Fruit fly (Drosophila melanogaster): ENCODE results near the gene CG31431.

CG31431 gene

DNA sequence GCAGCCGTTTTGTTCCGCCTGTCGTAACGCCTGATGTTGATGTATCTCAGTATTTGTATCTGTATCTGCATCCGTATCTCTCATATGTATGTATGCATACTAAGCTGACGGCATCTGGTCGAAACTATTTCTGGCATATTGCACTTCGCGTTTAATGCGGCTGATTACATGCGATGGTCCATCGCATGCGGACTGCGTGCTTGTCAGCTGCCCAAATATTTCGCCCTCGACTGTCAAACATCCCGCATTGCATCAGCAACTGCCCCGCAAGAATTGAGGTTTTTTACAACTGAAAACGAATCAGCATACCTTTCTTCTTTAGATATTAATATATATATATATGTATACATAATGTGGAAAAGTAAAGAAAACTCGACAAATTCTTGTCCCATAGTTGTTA is 7.6 kb upstream of the CG31431 start:
- TF ChIP-seq EcR (GFP tag; optimal IDR thresholded peaks at IDR 0.05) (no peak), Pif1B (GFP tag; optimal IDR thresholded peaks at IDR 0.05) (no peak), CG34367 (tag; optimal IDR thresholded peaks at IDR 0.05) (no peak), Pif1A (GFP tag; optimal IDR thresholded peaks at IDR 0.05) (no peak), fd96Ca (GFP tag; IDR thresholded peaks at IDR 0.05) (no peak), CG14655 (GFP tag; optimal IDR thresholded peaks at IDR 0.05) (peak; percentile 41)

DNA sequence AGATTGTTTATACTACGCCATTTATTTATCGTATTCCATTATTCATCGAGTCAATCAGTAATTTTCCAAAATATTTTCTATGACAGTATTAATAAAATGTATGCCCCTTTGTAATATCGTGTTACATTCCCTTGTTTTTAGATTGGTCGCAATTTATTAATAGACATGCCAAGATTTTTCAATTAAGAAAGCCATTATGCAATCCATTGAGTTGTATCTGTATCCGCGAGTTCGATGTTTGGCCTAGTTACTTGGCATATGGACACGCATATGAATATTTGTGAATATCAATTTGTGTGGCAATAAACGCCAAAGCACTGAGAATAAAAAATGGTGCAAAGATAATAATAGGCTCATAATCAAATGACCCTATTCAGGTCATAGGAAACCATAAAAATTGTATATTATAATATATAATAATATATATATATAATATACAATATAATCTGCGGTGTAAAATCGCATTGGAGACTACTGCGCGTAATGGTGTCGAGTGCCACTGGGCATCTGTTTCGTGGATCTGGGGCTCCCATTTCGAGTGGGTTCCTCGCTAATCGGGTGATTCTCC is 6.6 kb upstream of the CG31431 start:
- TF ChIP-seq CG8159 (tag; optimal IDR thresholded peaks at IDR 0.05), result no peak
- no peak for TF ChIP-seq CG17806 (tag; optimal IDR thresholded peaks at IDR 0.05)
- no peak for TF ChIP-seq Ets98B (GFP tag; IDR thresholded peaks at IDR 0.05)
- 0 out of 2 replicates have a peak, but pooled peaks have one; percentile 23 for TF ChIP-seq CG32121 (GFP tag; IDR thresholded peaks at IDR 0.05)
- no peak for TF ChIP-seq CG9948 (tag; optimal IDR thresholded peaks at IDR 0.05)
- peak; percentile 16 for TF ChIP-seq CG14655 (GFP tag; optimal IDR thresholded peaks at IDR 0.05)

DNA sequence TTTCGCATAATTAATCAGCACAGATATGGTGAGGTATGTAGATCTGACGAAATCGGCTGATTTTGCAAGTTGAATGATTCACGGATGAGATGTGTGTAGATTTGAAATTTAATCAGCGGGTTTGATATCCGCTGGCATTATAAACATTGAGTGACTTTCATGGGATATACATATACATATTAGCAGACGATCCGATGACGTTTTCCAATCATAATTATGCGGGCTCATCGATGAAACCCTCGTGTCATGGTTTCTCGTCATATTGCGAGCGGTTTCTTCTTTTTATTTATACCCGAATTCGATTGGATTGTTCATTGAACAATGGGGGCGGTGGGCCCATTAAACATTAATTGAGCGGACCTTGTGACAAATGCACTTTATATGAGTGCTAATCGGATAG is 6.0 kb upstream of the CG31431 start:
- TF ChIP-seq CG9948 (tag; optimal IDR thresholded peaks at IDR 0.05) (no peak), CG8159 (tag; optimal IDR thresholded peaks at IDR 0.05) (no peak), EcR (GFP tag; optimal IDR thresholded peaks at IDR 0.05) (no peak), CG32121 (GFP tag; IDR thresholded peaks at IDR 0.05) (no peak), CG8301 (tag; optimal IDR thresholded peaks at IDR 0.05) (no peak), CG12605 (GFP tag; IDR thresholded peaks at IDR 0.05) (no peak), Pif1B (GFP tag; optimal IDR thresholded peaks at IDR 0.05) (no peak), CG17806 (tag; optimal IDR thresholded peaks at IDR 0.05) (no peak), Pif1A (GFP tag; optimal IDR thresholded peaks at IDR 0.05) (no peak), CG14655 (GFP tag; optimal IDR thresholded peaks at IDR 0.05) (no peak), Snoo (tag; optimal IDR thresholded peaks at IDR 0.05) (no peak), CG34367 (tag; optimal IDR thresholded peaks at IDR 0.05) (no peak), fd96Ca (GFP tag; IDR thresholded peaks at IDR 0.05) (no peak), rn (GFP tag; IDR thresholded peaks at IDR 0.05) (no peak), Ets98B (GFP tag; IDR thresholded peaks at IDR 0.05) (no peak), CG15710 (tag; optimal IDR thresholded peaks at IDR 0.05) (no peak), gl (tag; optimal IDR thresholded peaks at IDR 0.05) (no peak), CG10348 (GFP tag; IDR thresholded peaks at IDR 0.05) (no peak), D1 (tag; optimal IDR thresholded peaks at IDR 0.05) (no peak), CG4496 (GFP tag; IDR thresholded peaks at IDR 0.05) (no peak)

DNA sequence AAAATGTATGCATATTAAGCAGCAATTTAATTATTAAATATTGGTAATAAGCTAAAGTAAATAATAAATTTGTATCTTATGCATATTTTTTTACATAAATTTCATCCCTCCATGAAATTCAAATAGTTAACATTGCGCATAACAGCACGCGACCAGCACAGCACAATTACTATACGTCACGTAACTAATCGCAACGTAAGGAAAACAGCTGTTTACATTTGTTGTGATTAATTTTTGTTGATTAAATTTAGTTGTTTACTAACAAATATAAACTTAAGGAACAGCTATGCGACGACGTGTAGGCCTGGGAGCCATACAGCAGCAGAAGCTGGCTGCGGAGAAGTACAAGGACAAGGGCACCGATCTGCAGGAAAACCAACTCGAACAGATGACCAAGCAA is 5.5 kb upstream of the CG31431 start, which contains the start of gene lsn:
Gene lsn (plus strand): TSS at position 177 of the 400 bp plus-strand sequence.
- peak; percentile 46 for TF ChIP-seq D1 (tag; optimal IDR thresholded peaks at IDR 0.05)
- TF ChIP-seq Ets98B (GFP tag; IDR thresholded peaks at IDR 0.05), result no peak
- no peak for TF ChIP-seq EcR (GFP tag; optimal IDR thresholded peaks at IDR 0.05)

DNA sequence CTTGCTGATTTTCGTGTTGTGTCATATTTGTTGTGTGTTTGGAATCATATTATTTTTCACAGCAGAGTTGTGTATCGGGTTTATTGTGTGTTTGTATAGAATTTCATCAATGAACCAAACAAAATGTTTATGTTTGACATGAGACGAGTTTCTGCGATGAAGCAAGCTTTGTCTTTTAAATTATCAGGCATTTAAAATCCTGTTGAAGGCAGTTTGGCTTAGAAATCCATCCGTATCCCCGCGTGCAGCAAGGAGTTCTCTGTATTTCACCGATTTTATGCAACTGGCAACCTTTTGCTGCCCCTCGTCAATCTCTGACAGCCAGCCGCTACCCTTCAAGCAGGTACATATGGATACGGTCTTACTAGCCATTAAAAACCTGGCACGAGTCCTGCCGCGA is 2.7 kb upstream of the CG31431 start, which contains the start of the genes CG6569 and Cby:
Gene CG6569 (minus strand): TSS at position 101 of the 400 bp plus-strand sequence.
Gene Cby (plus strand): TSS at position 185 of the 400 bp plus-strand sequence.
- no peak for TF ChIP-seq EcR (GFP tag; optimal IDR thresholded peaks at IDR 0.05)
- TF ChIP-seq D1 (tag; optimal IDR thresholded peaks at IDR 0.05), result no peak
- TF ChIP-seq fd96Ca (GFP tag; IDR thresholded peaks at IDR 0.05), result no peak
- TF ChIP-seq CG13204 (GFP tag; optimal IDR thresholded peaks at IDR 0.05), result no peak
- no peak for TF ChIP-seq CG12605 (GFP tag; IDR thresholded peaks at IDR 0.05)
- no peak for TF ChIP-seq CG34367 (tag; optimal IDR thresholded peaks at IDR 0.05)
- TF ChIP-seq Ets98B (GFP tag; IDR thresholded peaks at IDR 0.05), result no peak
- no peak for TF ChIP-seq CG8159 (tag; optimal IDR thresholded peaks at IDR 0.05)
- TF ChIP-seq Snoo (tag; optimal IDR thresholded peaks at IDR 0.05), result no peak
- no peak for TF ChIP-seq Pif1A (GFP tag; optimal IDR thresholded peaks at IDR 0.05)
- TF ChIP-seq CG15710 (tag; optimal IDR thresholded peaks at IDR 0.05), result no peak
- TF ChIP-seq CG9948 (tag; optimal IDR thresholded peaks at IDR 0.05), result no peak

DNA sequence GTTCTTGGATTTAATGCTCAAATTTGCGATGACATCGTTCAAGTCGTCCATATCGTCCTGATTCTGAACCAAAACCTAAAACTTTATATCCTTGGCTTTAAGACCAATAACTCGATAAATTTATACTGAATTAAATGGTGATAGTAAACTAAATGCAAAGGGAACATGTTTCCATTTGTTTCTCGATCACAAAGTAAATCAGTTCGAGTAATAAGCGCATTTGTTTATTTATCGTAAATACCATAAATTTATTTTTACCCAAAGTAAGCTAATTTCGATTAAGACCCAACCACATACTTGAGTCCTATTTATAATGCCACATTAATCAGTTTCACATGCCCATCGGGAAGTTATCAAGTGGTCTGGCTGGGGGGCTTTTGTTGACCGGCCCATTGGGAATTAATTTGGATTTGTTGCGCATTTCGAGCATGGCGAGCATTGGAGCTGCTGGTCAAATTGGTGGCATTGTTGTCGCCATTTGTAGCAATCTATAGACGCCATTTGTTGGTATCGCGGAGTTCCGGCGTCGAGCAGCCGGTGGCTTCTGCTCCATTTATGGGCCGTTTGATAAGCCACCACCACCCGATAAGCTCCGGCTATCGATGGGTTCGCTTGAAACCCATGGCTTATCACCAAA is 899 bp upstream of the CG31431 start, which contains the start of gene CG31174:
Gene CG31174 (minus strand): TSS at position 51 of the 637 bp plus-strand sequence.
- TF ChIP-seq CG14655 (GFP tag; optimal IDR thresholded peaks at IDR 0.05) (no peak), CG9948 (tag; optimal IDR thresholded peaks at IDR 0.05) (no peak), rn (GFP tag; IDR thresholded peaks at IDR 0.05) (no peak), Snoo (tag; optimal IDR thresholded peaks at IDR 0.05) (no peak), D1 (tag; optimal IDR thresholded peaks at IDR 0.05) (no peak), CG8159 (tag; optimal IDR thresholded peaks at IDR 0.05) (no peak), CG13204 (GFP tag; optimal IDR thresholded peaks at IDR 0.05) (no peak), CG15710 (tag; optimal IDR thresholded peaks at IDR 0.05) (no peak), CG32121 (GFP tag; IDR thresholded peaks at IDR 0.05) (no peak), Pif1B (GFP tag; optimal IDR thresholded peaks at IDR 0.05) (no peak), CG17806 (tag; optimal IDR thresholded peaks at IDR 0.05) (no peak), fd96Ca (GFP tag; IDR thresholded peaks at IDR 0.05) (no peak), CG4496 (GFP tag; IDR thresholded peaks at IDR 0.05) (no peak), Ets98B (GFP tag; IDR thresholded peaks at IDR 0.05) (no peak), CG12605 (GFP tag; IDR thresholded peaks at IDR 0.05) (no peak), Pif1A (GFP tag; optimal IDR thresholded peaks at IDR 0.05) (no peak), CG8301 (tag; optimal IDR thresholded peaks at IDR 0.05) (no peak), gl (tag; optimal IDR thresholded peaks at IDR 0.05) (no peak)
